Fruit fly (Drosophila melanogaster) whole organism, adult: ENCODE results near the gene CG18661.

Experiments
- CG11617 ChIP-seq: fragments of 200-800 bp; sonication (Bioruptor generic); optimal IDR thresholded peaks from 2 replicates; lab custom pipeline; 2017; ENCODE audit warnings: mild to moderate bottlenecking, missing biosample characterization, missing genetic modification reagents, missing genetic modification characterization
- CG12768 ChIP-seq: fragments of 200-800 bp; sonication (Bioruptor generic); optimal IDR thresholded peaks from 2 replicates; lab custom pipeline; 2017; ENCODE audit warnings: missing biosample characterization, missing genetic modification characterization, mild to moderate bottlenecking, moderate library complexity, missing genetic modification reagents
- CG14711 ChIP-seq: fragments of 200-800 bp; sonication (Bioruptor generic); optimal IDR thresholded peaks from 2 replicates; lab custom pipeline; 2018; ENCODE audit warnings: missing biosample characterization, mild to moderate bottlenecking, missing genetic modification characterization, moderate library complexity
- CG1620 ChIP-seq: fragments of 200-800 bp; sonication (Bioruptor generic); optimal IDR thresholded peaks from 2 replicates; lab custom pipeline; 2016; ENCODE audit warnings: missing biosample characterization, missing genetic modification characterization
- CG5204 ChIP-seq: fragments of 200-800 bp; sonication (Bioruptor generic); optimal IDR thresholded peaks from 2 replicates; lab custom pipeline; 2016; ENCODE audit warnings: missing biosample characterization, missing genetic modification characterization
- CG7045 ChIP-seq: fragments of 200-800 bp; sonication (Bioruptor generic); optimal IDR thresholded peaks from 2 replicates; lab custom pipeline; 2017; ENCODE audit warnings: missing biosample characterization, mild to moderate bottlenecking, missing genetic modification characterization
- CG7101 ChIP-seq: fragments of 200-800 bp; sonication (Bioruptor generic); optimal IDR thresholded peaks from 2 replicates; lab custom pipeline; 2018; ENCODE audit warnings: missing biosample characterization, mild to moderate bottlenecking, missing genetic modification characterization, moderate library complexity
- Clk ChIP-seq: fragments of 200-800 bp; sonication (Bioruptor generic); optimal IDR thresholded peaks from 2 replicates; lab custom pipeline; 2017; ENCODE audit warnings: missing biosample characterization, missing genetic modification characterization
- Crg-1 ChIP-seq: fragments of 200-800 bp; sonication (Bioruptor generic); optimal IDR thresholded peaks from 2 replicates; lab custom pipeline; 2016; ENCODE audit warnings: missing biosample characterization, missing genetic modification characterization
- Hr96 ChIP-seq: fragments of 200-800 bp; sonication (Bioruptor generic); optimal IDR thresholded peaks from 2 replicates; lab custom pipeline; 2016; ENCODE audit warnings: missing biosample characterization, missing genetic modification characterization
- bab1 ChIP-seq: fragments of 200-800 bp; sonication (Bioruptor generic); optimal IDR thresholded peaks from 3 replicates; lab custom pipeline; 2019; ENCODE audit warnings: missing biosample characterization, mild to moderate bottlenecking, missing genetic modification characterization, moderate library complexity
- cic ChIP-seq: fragments of 200-800 bp; sonication (Bioruptor generic); optimal IDR thresholded peaks from 2 replicates; lab custom pipeline; 2017; ENCODE audit warnings: missing biosample characterization, mild to moderate bottlenecking, missing genetic modification characterization, moderate library complexity
- cnc ChIP-seq, 2 experiments: fragments of >200 bp; optimal IDR thresholded peaks; 2 replicates each; lab custom pipeline; 2017
- kay ChIP-seq: fragments of 200-800 bp; sonication (Bioruptor generic); peaks from one replicate; lab custom pipeline; 2016; ENCODE audit warnings: missing biosample characterization, missing genetic modification characterization, borderline replicate concordance
- ovo ChIP-seq: fragments of 200-800 bp; sonication (Bioruptor generic); optimal IDR thresholded peaks from 2 replicates; lab custom pipeline; 2016; ENCODE audit warnings: missing biosample characterization, missing genetic modification characterization
- pad ChIP-seq: fragments of 200-800 bp; sonication (Bioruptor generic); optimal IDR thresholded peaks from 3 replicates; lab custom pipeline; 2017; ENCODE audit warnings: missing biosample characterization, missing genetic modification characterization, mild to moderate bottlenecking, moderate library complexity, missing genetic modification reagents
- tj ChIP-seq: fragments of 200-800 bp; sonication (Bioruptor generic); optimal IDR thresholded peaks from 3 replicates; lab custom pipeline; 2017; ENCODE audit warnings: missing biosample characterization, mild to moderate bottlenecking, missing genetic modification characterization, moderate library complexity
- toe ChIP-seq: fragments of 200-800 bp; sonication (Bioruptor generic); optimal IDR thresholded peaks from 2 replicates; lab custom pipeline; 2016; ENCODE audit warnings: missing biosample characterization, missing genetic modification characterization

Gene CG18661

DNA sequence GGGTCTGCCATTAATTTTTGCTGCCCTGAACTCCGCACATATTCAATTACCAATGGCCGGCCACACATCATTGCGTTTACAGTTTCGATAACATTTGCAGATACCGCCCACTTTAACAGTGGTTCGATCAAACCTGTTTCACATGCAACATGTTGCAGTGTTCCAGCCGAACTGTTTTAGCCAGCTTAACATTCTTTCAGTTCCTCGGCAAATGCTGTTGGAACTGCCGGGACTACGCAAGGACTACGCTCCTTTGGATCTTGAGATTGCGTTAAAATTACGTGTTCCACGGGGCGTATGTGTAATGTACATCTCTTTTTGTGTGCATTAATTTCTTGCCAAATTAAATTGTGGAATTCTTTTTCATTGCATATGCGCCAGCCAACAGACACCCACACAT lies 22.0 kb downstream of the CG18661 start:
- no peak for TF ChIP-seq Clk
- no peak for TF ChIP-seq CG5204
- TF ChIP-seq CG11617 (GFP tag; lab: Kevin White, UChicago) = no peak
- no peak for TF ChIP-seq CG14711
- no peak for TF ChIP-seq bab1 (GFP tag; lab: Kevin White, UChicago)
- no peak for TF ChIP-seq kay (GFP tag; lab: Kevin White, UChicago)
- TF ChIP-seq toe (GFP tag; lab: Kevin White, UChicago) = no peak
- TF ChIP-seq pad (GFP tag; lab: Kevin White, UChicago) = no peak
- no peak for TF ChIP-seq CG7045 (GFP tag; lab: Kevin White, UChicago)
- no peak for TF ChIP-seq CG1620

- TF ChIP-seq CG14711 = no peak
- TF ChIP-seq CG7101 (tag; lab: Kevin White, UChicago) = no peak
- TF ChIP-seq tj (GFP tag; lab: Kevin White, UChicago) = no peak
- TF ChIP-seq toe (GFP tag; lab: Kevin White, UChicago) = no peak
- no peak for TF ChIP-seq Clk
- no peak for TF ChIP-seq CG5204
- TF ChIP-seq cnc (optimal IDR thresholded peaks at IDR 0.05; lab: Kevin White, UChicago) = no peak
- no peak for TF ChIP-seq ovo
- TF ChIP-seq Hr96 = no peak
- TF ChIP-seq CG11617 (GFP tag; lab: Kevin White, UChicago) = no peak
- TF ChIP-seq Crg-1 (GFP tag; lab: Kevin White, UChicago) = no peak
- TF ChIP-seq CG12768 = no peak
These were observed 28.8 kb downstream of the CG18661 start for dm6 chr2L:9026157-9026556.

DNA sequence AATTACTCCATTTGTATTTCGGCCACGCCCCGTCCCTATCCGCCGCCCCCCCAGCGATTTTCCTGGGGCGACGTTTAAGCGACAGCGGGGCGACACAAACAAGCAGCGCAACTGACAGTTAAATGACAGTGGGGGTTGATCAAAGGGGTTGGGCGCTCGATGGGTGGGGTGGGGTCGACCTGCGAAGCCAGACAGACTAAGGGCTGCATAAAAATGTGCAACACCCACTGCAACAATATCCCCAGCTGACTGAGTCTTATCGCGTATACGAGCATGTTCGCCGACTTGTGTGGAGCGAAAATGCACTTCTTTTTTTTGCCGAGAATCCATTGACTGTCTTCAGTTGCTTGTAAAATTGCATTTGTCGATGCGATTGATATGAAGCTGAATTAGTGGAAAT lies 34.3 kb downstream of the CG18661 start, which contains the start of gene CG9582:
Gene CG9582, minus strand, starts transcription at position 101 of the 400 bp plus-strand sequence.
- no peak for TF ChIP-seq Crg-1 (GFP tag; lab: Kevin White, UChicago)
- no peak for TF ChIP-seq kay (GFP tag; lab: Kevin White, UChicago)
- no peak for TF ChIP-seq cic (GFP tag; lab: Kevin White, UChicago)
